Fruit fly (Drosophila melanogaster) whole organism, embryonic: ENCODE measurements around the gene pall.

Experiments
- Adf1 ChIP-seq: fragments of 200-800 bp; sonication (Bioruptor generic); IDR thresholded peaks from 2 replicates; pipeline ENCODE4 v1.3.6; 2022; ENCODE audit warnings: missing biosample characterization, missing genetic modification characterization
- Asciz ChIP-seq: fragments of 200-800 bp; sonication (Bioruptor generic); optimal IDR thresholded peaks from 2 replicates; lab custom pipeline; 2017; ENCODE audit warnings: missing biosample characterization, mild to moderate bottlenecking, missing genetic modification characterization, missing genetic modification reagents
- Blimp-1 ChIP-seq: fragments of 200-800 bp; sonication (Bioruptor generic); optimal IDR thresholded peaks from 3 replicates; lab custom pipeline; 2018; ENCODE audit warnings: missing biosample characterization, missing genetic modification characterization, mild to moderate bottlenecking, moderate library complexity, missing genetic modification reagents
- CG10462 ChIP-seq: fragments of 200-800 bp; sonication (Bioruptor generic); optimal IDR thresholded peaks from 2 replicates; lab custom pipeline; 2016; ENCODE audit warnings: missing biosample characterization, missing genetic modification characterization
- CG11085 ChIP-seq: fragments of 200-800 bp; sonication (Bioruptor generic); IDR thresholded peaks from 2 replicates; pipeline ENCODE4 v1.3.6; 2022; ENCODE audit warnings: missing biosample characterization, missing genetic modification characterization
- CG12391 ChIP-seq: fragments of 200-800 bp; sonication (Bioruptor generic); optimal IDR thresholded peaks from 3 replicates; lab custom pipeline; 2018; ENCODE audit warnings: missing biosample characterization, mild to moderate bottlenecking, missing genetic modification characterization, moderate library complexity
- CG12659 ChIP-seq: fragments of 200-800 bp; sonication (Bioruptor generic); optimal IDR thresholded peaks from 3 replicates; lab custom pipeline; 2017; ENCODE audit warnings: mild to moderate bottlenecking, missing biosample characterization, missing genetic modification reagents, missing genetic modification characterization
- CG13296 ChIP-seq: fragments of 200-800 bp; sonication (Bioruptor generic); optimal IDR thresholded peaks from 3 replicates; lab custom pipeline; 2018; ENCODE audit warnings: missing biosample characterization, mild to moderate bottlenecking, missing genetic modification characterization
- CG15073 ChIP-seq: fragments of 200-800 bp; sonication (Bioruptor generic); optimal IDR thresholded peaks from 2 replicates; lab custom pipeline; 2016; ENCODE audit warnings: missing biosample characterization, missing genetic modification characterization
- CG1603 ChIP-seq: fragments of 200-800 bp; sonication (Bioruptor generic); optimal IDR thresholded peaks from 2 replicates; lab custom pipeline; 2019; ENCODE audit warnings: missing biosample characterization, mild to moderate bottlenecking, missing genetic modification characterization, moderate library complexity
- CG17359 ChIP-seq: fragments of 200-800 bp; sonication (Bioruptor generic); optimal IDR thresholded peaks from 3 replicates; lab custom pipeline; 2018; ENCODE audit warnings: missing biosample characterization, mild to moderate bottlenecking, missing genetic modification characterization, moderate library complexity
- CG17802 ChIP-seq: fragments of 200-800 bp; sonication (Bioruptor generic); optimal IDR thresholded peaks from 2 replicates; lab custom pipeline; 2018; ENCODE audit warnings: missing biosample characterization, mild to moderate bottlenecking, missing genetic modification characterization, moderate library complexity
- CG17912 ChIP-seq: fragments of 200-800 bp; sonication (Bioruptor generic); optimal IDR thresholded peaks from 2 replicates; lab custom pipeline; 2018; ENCODE audit warnings: missing biosample characterization, mild to moderate bottlenecking, missing genetic modification characterization
- CG2129 ChIP-seq: fragments of 200-800 bp; sonication (Bioruptor generic); IDR thresholded peaks from 2 replicates; pipeline ENCODE4 v1.3.6; 2022; ENCODE audit warnings: missing biosample characterization, missing genetic modification characterization; ENCODE audit not compliant: partially characterized antibody
- CG31365 ChIP-seq: fragments of 200-800 bp; sonication (Bioruptor generic); optimal IDR thresholded peaks from 2 replicates; lab custom pipeline; 2018; ENCODE audit warnings: missing biosample characterization, mild to moderate bottlenecking, missing genetic modification characterization
- CG33557 ChIP-seq: fragments of 200-800 bp; sonication (Bioruptor generic); optimal IDR thresholded peaks from 2 replicates; lab custom pipeline; 2019; ENCODE audit warnings: missing biosample characterization, mild to moderate bottlenecking, missing genetic modification characterization, moderate library complexity
- CG5953 ChIP-seq: fragments of 200-800 bp; sonication (Bioruptor generic); IDR thresholded peaks from 2 replicates; pipeline ENCODE4 v1.3.6; 2022; ENCODE audit warnings: missing biosample characterization, missing genetic modification characterization
- CG6813 ChIP-seq: fragments of 200-800 bp; sonication (Bioruptor generic); optimal IDR thresholded peaks from 2 replicates; lab custom pipeline; 2017; ENCODE audit warnings: missing biosample characterization, missing genetic modification characterization, mild to moderate bottlenecking, moderate library complexity, missing genetic modification reagents
- CG7372 ChIP-seq: fragments of 200-800 bp; sonication (Bioruptor generic); IDR thresholded peaks from 2 replicates; pipeline ENCODE4 v1.3.6; 2022; ENCODE audit warnings: missing biosample characterization, missing genetic modification characterization
- CG7745 ChIP-seq: fragments of 200-800 bp; sonication (Bioruptor generic); optimal IDR thresholded peaks from 2 replicates; lab custom pipeline; 2018; ENCODE audit warnings: missing biosample characterization, mild to moderate bottlenecking, missing genetic modification characterization, moderate library complexity
- CG7928 ChIP-seq: fragments of 200-800 bp; sonication (Bioruptor generic); optimal IDR thresholded peaks from 2 replicates; lab custom pipeline; 2017; ENCODE audit warnings: missing biosample characterization, mild to moderate bottlenecking, missing genetic modification characterization
- D ChIP-seq, 2 experiments: fragments of 200-800 bp in 1 of 2; fragments of >200 bp in 1 of 2; sonication (Bioruptor generic) in 1 of 2; optimal IDR thresholded peaks; 2 replicates in 1 of 2; 3 replicates in 1 of 2; lab custom pipeline; 2017; ENCODE audit warnings: mild to moderate bottlenecking in 1 of 2, missing biosample characterization in 1 of 2, missing genetic modification characterization in 1 of 2, missing genetic modification reagents in 1 of 2
- Dip2 ChIP-seq: fragments of 200-800 bp; sonication (Bioruptor generic); IDR thresholded peaks from 2 replicates; pipeline ENCODE4 v1.3.6; 2022; ENCODE audit warnings: missing biosample characterization, missing genetic modification characterization
- Dll ChIP-seq: fragments of 200-800 bp; sonication (Bioruptor generic); IDR thresholded peaks from 4 replicates; pipeline ENCODE4 v1.3.6; 2022; ENCODE audit warnings: missing biosample characterization, missing genetic modification characterization; ENCODE audit not compliant: partially characterized antibody
- Dp ChIP-seq: fragments of 200-800 bp; sonication (Bioruptor generic); optimal IDR thresholded peaks from 2 replicates; lab custom pipeline; 2018; ENCODE audit warnings: missing biosample characterization, mild to moderate bottlenecking, missing genetic modification characterization, moderate library complexity
- E2f2 ChIP-seq: fragments of 200-800 bp; sonication (Bioruptor generic); IDR thresholded peaks from 2 replicates; pipeline ENCODE4 v1.3.6; 2022; ENCODE audit warnings: missing biosample characterization, missing genetic modification characterization
- Hmx ChIP-seq: fragments of 200-800 bp; sonication (Bioruptor generic); optimal IDR thresholded peaks from 2 replicates; lab custom pipeline; 2016; ENCODE audit warnings: missing biosample characterization, missing genetic modification characterization
- Hr39 ChIP-seq: fragments of >200 bp; optimal IDR thresholded peaks from 2 replicates; lab custom pipeline; 2017
- Lim3 ChIP-seq: fragments of 200-800 bp; sonication (Bioruptor generic); IDR thresholded peaks from 2 replicates; pipeline ENCODE4 v1.3.6; 2022; ENCODE audit warnings: missing biosample characterization, missing genetic modification characterization
- Meics ChIP-seq: fragments of 200-800 bp; sonication (Bioruptor generic); optimal IDR thresholded peaks from 2 replicates; lab custom pipeline; 2017; ENCODE audit warnings: missing biosample characterization, mild to moderate bottlenecking, missing genetic modification characterization
- Nf-YA ChIP-seq: fragments of 200-800 bp; sonication (Bioruptor generic); IDR thresholded peaks from 2 replicates; pipeline ENCODE4 v1.3.6; 2022; ENCODE audit warnings: missing biosample characterization, missing genetic modification characterization
- Oaz ChIP-seq: fragments of 200-800 bp; sonication (Bioruptor generic); IDR thresholded peaks from 2 replicates; pipeline ENCODE4 v1.3.6; 2022; ENCODE audit warnings: missing biosample characterization, missing genetic modification characterization
- Ravus ChIP-seq: fragments of 200-800 bp; sonication (Bioruptor generic); IDR thresholded peaks from 2 replicates; pipeline ENCODE4 v1.3.6; 2022; ENCODE audit warnings: missing biosample characterization, missing genetic modification characterization
- Sox102F ChIP-seq: fragments of 200-800 bp; sonication (Bioruptor generic); optimal IDR thresholded peaks from 2 replicates; lab custom pipeline; 2018; ENCODE audit warnings: missing biosample characterization, mild to moderate bottlenecking, missing genetic modification characterization, moderate library complexity
- Xrp1 ChIP-seq: fragments of 200-800 bp; sonication (Bioruptor generic); IDR thresholded peaks from 2 replicates; pipeline ENCODE4 v1.3.6; 2022; ENCODE audit warnings: missing biosample characterization, missing genetic modification characterization
- al ChIP-seq: fragments of 200-800 bp; sonication (Bioruptor generic); IDR thresholded peaks from 2 replicates; pipeline ENCODE4 v1.3.6; 2022; ENCODE audit warnings: missing biosample characterization, missing genetic modification characterization
- az2 ChIP-seq: fragments of 200-800 bp; sonication (Bioruptor generic); optimal IDR thresholded peaks from 3 replicates; lab custom pipeline; 2016; ENCODE audit warnings: missing biosample characterization, missing genetic modification characterization
- bab2 ChIP-seq: fragments of 200-800 bp; sonication (Bioruptor generic); optimal IDR thresholded peaks from 2 replicates; lab custom pipeline; 2016; ENCODE audit warnings: missing biosample characterization, missing genetic modification characterization
- bowl ChIP-seq: fragments of 200-800 bp; sonication (Bioruptor generic); IDR thresholded peaks from 2 replicates; pipeline ENCODE4 v1.3.6; 2022; ENCODE audit warnings: missing biosample characterization, missing genetic modification characterization
- gsb-n ChIP-seq: fragments of 200-800 bp; sonication (Bioruptor generic); optimal IDR thresholded peaks from 3 replicates; lab custom pipeline; 2018; ENCODE audit warnings: missing biosample characterization, mild to moderate bottlenecking, missing genetic modification characterization
- jumu ChIP-seq: fragments of 200-800 bp; sonication (Bioruptor generic); optimal IDR thresholded peaks from 3 replicates; lab custom pipeline; 2016; ENCODE audit warnings: missing biosample characterization, missing genetic modification characterization
- klu ChIP-seq: fragments of 200-800 bp; sonication (Bioruptor generic); IDR thresholded peaks from 2 replicates; pipeline ENCODE4 v1.3.6; 2022; ENCODE audit warnings: missing biosample characterization, missing genetic modification characterization
- nmo ChIP-seq: fragments of 200-800 bp; sonication (Bioruptor generic); optimal IDR thresholded peaks from 2 replicates; lab custom pipeline; 2018; ENCODE audit warnings: missing biosample characterization, mild to moderate bottlenecking, missing genetic modification characterization, moderate library complexity
- salm ChIP-seq: fragments of 200-800 bp; sonication (Bioruptor generic); optimal IDR thresholded peaks from 2 replicates; lab custom pipeline; 2018; ENCODE audit warnings: missing biosample characterization, mild to moderate bottlenecking, missing genetic modification characterization
- shn ChIP-seq: fragments of 200-800 bp; sonication (Bioruptor generic); optimal IDR thresholded peaks from 3 replicates; lab custom pipeline; 2016; ENCODE audit warnings: missing biosample characterization, missing genetic modification characterization
- slou ChIP-seq: fragments of 200-800 bp; sonication (Bioruptor generic); optimal IDR thresholded peaks from 3 replicates; lab custom pipeline; 2016; ENCODE audit warnings: missing biosample characterization, missing genetic modification characterization
- so ChIP-seq: fragments of 200-800 bp; sonication (Bioruptor generic); IDR thresholded peaks from 3 replicates; pipeline ENCODE4 v1.3.6; 2022; ENCODE audit warnings: missing biosample characterization, missing genetic modification characterization
- sqz ChIP-seq: fragments of 200-800 bp; sonication (Bioruptor generic); optimal IDR thresholded peaks from 3 replicates; lab custom pipeline; 2018; ENCODE audit warnings: missing biosample characterization, mild to moderate bottlenecking, missing genetic modification characterization
- sr ChIP-seq: fragments of 200-800 bp; sonication (Bioruptor generic); IDR thresholded peaks from 3 replicates; pipeline ENCODE4 v1.3.6; 2022; ENCODE audit warnings: missing biosample characterization, missing genetic modification characterization
- tna ChIP-seq: fragments of 200-800 bp; sonication (Bioruptor generic); IDR thresholded peaks from 2 replicates; pipeline ENCODE4 v1.3.6; 2022; ENCODE audit warnings: missing biosample characterization, missing genetic modification characterization; ENCODE audit not compliant: partially characterized antibody

Gene pall

DNA sequence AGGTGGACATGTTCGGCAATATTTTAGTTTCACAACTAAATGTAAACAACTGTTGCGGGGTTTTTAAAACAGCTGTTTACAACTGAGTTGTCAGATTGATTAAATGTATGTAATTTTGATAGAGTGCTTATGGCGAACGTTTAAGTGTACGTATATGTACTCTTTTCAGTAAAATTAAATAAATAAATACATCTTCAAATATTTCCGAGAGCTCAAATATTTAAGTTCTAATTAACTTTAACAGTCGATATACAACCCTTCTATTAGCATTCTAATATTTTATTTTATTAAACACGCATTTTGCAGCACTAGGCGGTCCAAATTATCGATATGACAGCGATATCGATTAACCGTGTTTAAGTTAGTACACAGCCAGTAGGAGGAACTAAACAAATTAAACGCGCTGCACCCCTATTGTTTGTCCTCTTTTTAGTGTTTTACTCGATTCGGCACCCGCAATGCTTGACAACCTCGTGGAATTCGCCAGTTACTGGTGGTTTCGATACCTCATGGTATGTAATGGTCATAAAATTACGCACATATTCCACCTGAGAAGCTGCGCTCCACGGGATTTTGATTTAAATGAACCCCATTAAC, 36.0 kb downstream of the pall start, which contains the start of the genes CG3448 and ghi (continued):
- TF ChIP-seq Meics (GFP tag; lab: Kevin White, UChicago) (peak; percentile 52), CG10462 (GFP tag; lab: Kevin White, UChicago) (no peak), CG5953 (GFP tag; lab: Robert Waterston, UW) (no peak), salm (tag; lab: Kevin White, UChicago) (peak; percentile 9), sqz (peak; percentile 55), slou (GFP tag; lab: Kevin White, UChicago) (peak; percentile 34), sr (no peak), CG17912 (peak; percentile 6), CG7928 (no peak), CG1603 (peak; percentile 70), CG17802 (tag; lab: Kevin White, UChicago) (peak; percentile 11), CG6813 (no peak), Nf-YA (GFP tag; lab: Robert Waterston, UW) (no peak), CG7372 (peak; percentile 68), CG12391 (tag; lab: Kevin White, UChicago) (peak; percentile 57), Dp (peak; percentile 61), CG15073 (no peak), E2f2 (peak; percentile 67), Oaz (GFP tag; lab: Robert Waterston, UW) (no peak), CG13296 (GFP tag; lab: Kevin White, UChicago) (peak; percentile 76), Asciz (GFP tag; lab: Kevin White, UChicago) (peak; percentile 18), klu (no peak), CG2129 (GFP tag; lab: Robert Waterston, UW) (0 out of 2 replicates have a peak, but pooled peaks have one; percentile 29), bab2 (GFP tag; lab: Kevin White, UChicago) (peak; percentile 8), so (GFP tag; lab: Robert Waterston, UW) (no peak), CG31365 (tag; lab: Kevin White, UChicago) (no peak), Hmx (no peak), Hr39 (lab: Kevin White, UChicago) (no peak), Xrp1 (peak; percentile 76), Dll (peak; percentile 77), CG33557 (no peak), Lim3 (GFP tag; lab: Robert Waterston, UW) (no peak), Ravus (GFP tag; lab: Robert Waterston, UW) (no peak), CG17359 (tag; lab: Kevin White, UChicago) (peak; percentile 73), gsb-n (tag; lab: Kevin White, UChicago) (peak; percentile 24), CG12659 (GFP tag; lab: Kevin White, UChicago) (peak; percentile 70), Dip2 (GFP tag; lab: Robert Waterston, UW) (no peak), shn (GFP tag; lab: Kevin White, UChicago) (no peak), jumu (GFP tag; lab: Kevin White, UChicago) (peak; percentile 17), D (optimal IDR thresholded peaks at IDR 0.05; lab: Kevin White, UChicago) (no peak), D (GFP tag; optimal IDR thresholded peaks at IDR 0.05; lab: Kevin White, UChicago) (peak; percentile 37), bowl (GFP tag; lab: Robert Waterston, UW) (no peak), Sox102F (peak; percentile 52), Adf1 (GFP tag; lab: Robert Waterston, UW) (no peak), al (peak; percentile 59; the same call in 1 of the 2 replicates), CG11085 (peak; percentile 19; the same call in 1 of the 2 replicates), CG7745 (tag; lab: Kevin White, UChicago) (no peak), Blimp-1 (GFP tag; lab: Kevin White, UChicago) (peak; percentile 65), az2 (GFP tag; lab: Kevin White, UChicago) (peak; percentile 3), tna (GFP tag; lab: Robert Waterston, UW) (peak; percentile 45; the same call in 1 of the 2 replicates), nmo (peak; percentile 55)
